Worm (Caenorhabditis elegans) whole organism, late embryonic: Measurements from ENCODE around the gene Y94A7B.11.

Experiments
- ama-1 ChIP-seq: fragments of 150-350 bp; optimal IDR thresholded peaks from 2 replicates; lab custom pipeline; 2014
- ceh-31 ChIP-seq: sonication (generic microtip); optimal IDR thresholded peaks from 2 replicates; lab custom pipeline; 2016; ENCODE audit warnings: missing genetic modification characterization, missing compliant biosample characterization
- ceh-6 ChIP-seq: fragments of 200-800 bp; sonication (Bioruptor generic); optimal IDR thresholded peaks from 2 replicates; lab custom pipeline; 2018; ENCODE audit warnings: mild to moderate bottlenecking, missing genetic modification characterization, missing compliant biosample characterization
- elt-2 ChIP-seq: sonication (generic microtip); optimal IDR thresholded peaks from 2 replicates; lab custom pipeline; 2016; ENCODE audit warnings: missing genetic modification reagents, missing genetic modification characterization, missing compliant biosample characterization
- ets-4 ChIP-seq: sonication (generic microtip); optimal IDR thresholded peaks from 2 replicates; lab custom pipeline; 2016; ENCODE audit warnings: missing genetic modification characterization, missing compliant biosample characterization
- fkh-6 ChIP-seq: sonication (generic microtip); optimal IDR thresholded peaks from 2 replicates; lab custom pipeline; 2016; ENCODE audit warnings: missing genetic modification characterization, missing compliant biosample characterization
- hlh-15 ChIP-seq: sonication (generic microtip); optimal IDR thresholded peaks from 2 replicates; lab custom pipeline; 2016; ENCODE audit warnings: missing genetic modification characterization, missing compliant biosample characterization
- hlh-30 ChIP-seq: sonication (generic microtip); optimal IDR thresholded peaks from 2 replicates; lab custom pipeline; 2017; ENCODE audit warnings: antibody characterized with exemption, missing genetic modification characterization, missing compliant biosample characterization; ENCODE audit not compliant: insufficient read depth
- mec-3 ChIP-seq: sonication (generic microtip); optimal IDR thresholded peaks from 2 replicates; lab custom pipeline; 2016; ENCODE audit warnings: borderline replicate concordance, missing genetic modification characterization, missing compliant biosample characterization
- nhr-232 ChIP-seq: sonication (generic microtip); optimal IDR thresholded peaks from 2 replicates; lab custom pipeline; 2016; ENCODE audit warnings: missing genetic modification characterization, missing compliant biosample characterization
- pha-4 ChIP-seq: fragments of 150-350 bp; optimal IDR thresholded peaks from 2 replicates; lab custom pipeline; 2018; ENCODE audit warnings: missing biosample characterization, missing genetic modification reagents, missing genetic modification characterization
- tbx-2 ChIP-seq: sonication (generic microtip); optimal IDR thresholded peaks from 2 replicates; lab custom pipeline; 2016; ENCODE audit warnings: missing genetic modification characterization, missing compliant biosample characterization
- ztf-16 ChIP-seq: sonication (generic microtip); optimal IDR thresholded peaks from 2 replicates; lab custom pipeline; 2017; ENCODE audit warnings: missing genetic modification characterization, missing compliant biosample characterization

DNA sequence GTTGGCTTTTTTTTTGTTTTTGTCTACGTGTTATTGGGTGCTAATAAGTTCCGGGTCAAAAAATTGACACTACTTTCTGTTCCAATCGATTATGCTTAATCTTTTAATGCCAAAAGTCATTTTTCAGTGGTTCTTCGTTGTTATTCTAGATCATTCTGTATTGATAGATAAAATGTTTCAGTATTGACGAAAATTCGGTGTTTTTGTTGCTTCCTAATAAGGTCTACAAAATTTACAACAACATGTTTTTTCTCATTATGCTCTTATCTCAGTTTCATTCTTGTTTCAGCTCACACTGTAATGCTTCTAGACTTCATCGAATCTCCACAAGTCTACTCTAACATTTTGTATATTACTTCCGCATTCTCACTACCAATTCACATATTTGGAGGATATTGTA is 28.9 kb upstream of the Y94A7B.11 start, which contains the start of gene srh-303:
- no peak for TF ChIP-seq ama-1 (lab: Kevin White, UChicago)
- TF ChIP-seq nhr-232 (tag; lab: Kevin White, UChicago), result no peak
- TF ChIP-seq mec-3 (tag; lab: Kevin White, UChicago), result no peak
- no peak for TF ChIP-seq fkh-6 (tag; lab: Kevin White, UChicago)
- TF ChIP-seq ceh-31 (tag; lab: Kevin White, UChicago), result no peak
- TF ChIP-seq hlh-15 (tag; lab: Kevin White, UChicago), result no peak
- TF ChIP-seq ztf-16 (tag; lab: Kevin White, UChicago), result no peak
- TF ChIP-seq tbx-2 (tag; lab: Kevin White, UChicago), result no peak
- TF ChIP-seq ceh-6 (GFP tag; lab: Kevin White, UChicago), result no peak
- no peak for TF ChIP-seq hlh-30 (tag; lab: Kevin White, UChicago)
- no peak for TF ChIP-seq ets-4
- TF ChIP-seq pha-4, result no peak
- no peak for TF ChIP-seq elt-2 (tag; lab: Kevin White, UChicago)
